Fruit fly (Drosophila melanogaster) whole organism, embryonic: Measurements from ENCODE around the gene CG32023.

Source experiments
- CG10267 ChIP-seq: fragments of 200-800 bp; sonication (Bioruptor generic); optimal IDR thresholded peaks from 2 replicates; lab custom pipeline; 2018; ENCODE audit warnings: missing biosample characterization, mild to moderate bottlenecking, missing genetic modification characterization, moderate library complexity
- CG10431 ChIP-seq: fragments of 200-800 bp; sonication (Bioruptor generic); optimal IDR thresholded peaks from 3 replicates; lab custom pipeline; 2018; ENCODE audit warnings: missing biosample characterization, mild to moderate bottlenecking, missing genetic modification characterization
- CG10959 ChIP-seq: fragments of 200-800 bp; sonication (Bioruptor generic); IDR thresholded peaks from 2 replicates; pipeline ENCODE4 v1.3.6; 2022; ENCODE audit warnings: missing biosample characterization, missing genetic modification characterization
- CG12071 ChIP-seq: fragments of 200-800 bp; sonication (Bioruptor generic); optimal IDR thresholded peaks from 3 replicates; lab custom pipeline; 2018; ENCODE audit warnings: missing biosample characterization, mild to moderate bottlenecking, missing genetic modification characterization
- CG12155 ChIP-seq: fragments of 200-800 bp; sonication (Bioruptor generic); optimal IDR thresholded peaks from 3 replicates; lab custom pipeline; 2016; ENCODE audit warnings: missing biosample characterization, missing genetic modification characterization
- CG1233 ChIP-seq: fragments of 200-800 bp; sonication (Bioruptor generic); optimal IDR thresholded peaks from 4 replicates; lab custom pipeline; 2018; ENCODE audit warnings: missing biosample characterization, mild to moderate bottlenecking, missing genetic modification characterization
- CG13894 ChIP-seq: fragments of 200-800 bp; sonication (Bioruptor generic); optimal IDR thresholded peaks from 3 replicates; lab custom pipeline; 2018; ENCODE audit warnings: missing biosample characterization, mild to moderate bottlenecking, missing genetic modification characterization, moderate library complexity
- CG14050 ChIP-seq: fragments of 200-800 bp; sonication (Bioruptor generic); IDR thresholded peaks from 3 replicates; pipeline ENCODE4 v1.3.6; 2022; ENCODE audit warnings: missing biosample characterization, missing genetic modification characterization
- CG15011 ChIP-seq: fragments of 200-800 bp; sonication (Bioruptor generic); optimal IDR thresholded peaks from 3 replicates; lab custom pipeline; 2018; ENCODE audit warnings: missing biosample characterization, mild to moderate bottlenecking, missing genetic modification characterization
- CG15514 ChIP-seq: fragments of 200-800 bp; sonication (Bioruptor generic); optimal IDR thresholded peaks from 3 replicates; lab custom pipeline; 2017; ENCODE audit warnings: missing biosample characterization, missing genetic modification characterization, mild to moderate bottlenecking, moderate library complexity, missing genetic modification reagents
- CG1647 ChIP-seq: fragments of 200-800 bp; sonication (Bioruptor generic); optimal IDR thresholded peaks from 3 replicates; lab custom pipeline; 2016; ENCODE audit warnings: missing biosample characterization, missing genetic modification characterization
- CG16815 ChIP-seq: fragments of 200-800 bp; sonication (Bioruptor generic); optimal IDR thresholded peaks from 3 replicates; lab custom pipeline; 2017; ENCODE audit warnings: missing biosample characterization, mild to moderate bottlenecking, missing genetic modification characterization
- CG2712 ChIP-seq: fragments of 200-800 bp; optimal IDR thresholded peaks from 3 replicates; lab custom pipeline; 2019; ENCODE audit warnings: missing biosample characterization, mild to moderate bottlenecking, missing genetic modification characterization, moderate library complexity
- CG31365 ChIP-seq: fragments of 200-800 bp; sonication (Bioruptor generic); optimal IDR thresholded peaks from 2 replicates; lab custom pipeline; 2018; ENCODE audit warnings: missing biosample characterization, mild to moderate bottlenecking, missing genetic modification characterization
- CG31388 ChIP-seq: fragments of 200-800 bp; sonication (Bioruptor generic); optimal IDR thresholded peaks from 2 replicates; lab custom pipeline; 2016; ENCODE audit warnings: missing biosample characterization, missing genetic modification characterization
- CG3838 ChIP-seq: fragments of 200-800 bp; sonication (Bioruptor generic); optimal IDR thresholded peaks from 3 replicates; lab custom pipeline; 2016; ENCODE audit warnings: missing biosample characterization, missing genetic modification characterization
- CG4404 ChIP-seq: fragments of 200-800 bp; sonication (Bioruptor generic); IDR thresholded peaks from 2 replicates; pipeline ENCODE4 v1.3.6; 2022; ENCODE audit warnings: missing biosample characterization, missing genetic modification characterization
- CG5180 ChIP-seq: fragments of 200-800 bp; sonication (Bioruptor generic); optimal IDR thresholded peaks from 3 replicates; lab custom pipeline; 2017; ENCODE audit warnings: missing biosample characterization, missing genetic modification characterization, mild to moderate bottlenecking, moderate library complexity, missing genetic modification reagents
- CG6765 ChIP-seq: fragments of 200-800 bp; sonication (Bioruptor generic); optimal IDR thresholded peaks from 3 replicates; lab custom pipeline; 2017; ENCODE audit warnings: missing biosample characterization, mild to moderate bottlenecking, missing genetic modification characterization
- CG7786 ChIP-seq: fragments of 200-800 bp; sonication (Bioruptor generic); optimal IDR thresholded peaks from 2 replicates; lab custom pipeline; 2016; ENCODE audit warnings: missing biosample characterization, missing genetic modification characterization
- CG7963 ChIP-seq: fragments of 200-800 bp; sonication (Bioruptor generic); IDR thresholded peaks from 3 replicates; pipeline ENCODE4 v1.3.6; 2022; ENCODE audit warnings: missing biosample characterization, missing genetic modification characterization; ENCODE audit not compliant: partially characterized antibody
- CG9609 ChIP-seq: fragments of 200-800 bp; sonication (Bioruptor generic); optimal IDR thresholded peaks from 3 replicates; lab custom pipeline; 2016; ENCODE audit warnings: missing biosample characterization, missing genetic modification characterization
- CG9876 ChIP-seq: fragments of 200-800 bp; sonication (Bioruptor generic); optimal IDR thresholded peaks from 2 replicates; lab custom pipeline; 2016; ENCODE audit warnings: missing biosample characterization, missing genetic modification characterization
- Chrac-16 ChIP-seq: fragments of 200-800 bp; sonication (Bioruptor generic); optimal IDR thresholded peaks from 3 replicates; lab custom pipeline; 2016; ENCODE audit warnings: missing biosample characterization, missing genetic modification characterization
- Fer2 ChIP-seq: fragments of 200-800 bp; sonication (Bioruptor generic); optimal IDR thresholded peaks from 2 replicates; lab custom pipeline; 2018; ENCODE audit warnings: missing biosample characterization, mild to moderate bottlenecking, missing genetic modification characterization, moderate library complexity
- Hmx ChIP-seq: fragments of 200-800 bp; sonication (Bioruptor generic); optimal IDR thresholded peaks from 2 replicates; lab custom pipeline; 2016; ENCODE audit warnings: missing biosample characterization, missing genetic modification characterization
- MTF-1 ChIP-seq: fragments of 200-800 bp; sonication (Bioruptor generic); optimal IDR thresholded peaks from 2 replicates; lab custom pipeline; 2018; ENCODE audit warnings: missing biosample characterization, mild to moderate bottlenecking, missing genetic modification characterization, borderline replicate concordance
- Meics ChIP-seq: fragments of 200-800 bp; sonication (Bioruptor generic); optimal IDR thresholded peaks from 2 replicates; lab custom pipeline; 2017; ENCODE audit warnings: missing biosample characterization, mild to moderate bottlenecking, missing genetic modification characterization
- Mes4 ChIP-seq: fragments of 200-800 bp; sonication (Bioruptor generic); optimal IDR thresholded peaks from 2 replicates; lab custom pipeline; 2016; ENCODE audit warnings: missing biosample characterization, missing genetic modification characterization
- NC2β ChIP-seq: fragments of 200-800 bp; sonication (Bioruptor generic); optimal IDR thresholded peaks from 2 replicates; lab custom pipeline; 2016; ENCODE audit warnings: missing biosample characterization, missing genetic modification characterization
- Nf-YA ChIP-seq: fragments of 200-800 bp; sonication (Bioruptor generic); IDR thresholded peaks from 2 replicates; pipeline ENCODE4 v1.3.6; 2022; ENCODE audit warnings: missing biosample characterization, missing genetic modification characterization
- Ptx1 ChIP-seq: fragments of 200-800 bp; sonication (Bioruptor generic); IDR thresholded peaks from 2 replicates; pipeline ENCODE4 v1.3.6; 2022; ENCODE audit warnings: missing biosample characterization, missing genetic modification characterization
- Rfx ChIP-seq: fragments of 200-800 bp; sonication (Bioruptor generic); IDR thresholded peaks from 2 replicates; pipeline ENCODE4 v1.3.6; 2022; ENCODE audit warnings: missing biosample characterization, missing genetic modification characterization
- YL-1 ChIP-seq: fragments of 200-800 bp; sonication (Bioruptor generic); optimal IDR thresholded peaks from 3 replicates; lab custom pipeline; 2017; ENCODE audit warnings: missing biosample characterization, mild to moderate bottlenecking, missing genetic modification characterization
- ac ChIP-seq: fragments of 200-800 bp; sonication (Bioruptor generic); optimal IDR thresholded peaks from 3 replicates; lab custom pipeline; 2017; ENCODE audit warnings: missing biosample characterization, mild to moderate bottlenecking, missing genetic modification characterization
- cas ChIP-seq: fragments of 200-800 bp; sonication (Bioruptor generic); IDR thresholded peaks from 2 replicates; pipeline ENCODE4 v1.3.6; 2022; ENCODE audit warnings: missing biosample characterization, missing genetic modification characterization
- corto ChIP-seq: fragments of 200-800 bp; sonication (Bioruptor generic); optimal IDR thresholded peaks from 2 replicates; lab custom pipeline; 2016; ENCODE audit warnings: missing biosample characterization, mild to moderate bottlenecking, missing genetic modification characterization, moderate library complexity
- dan ChIP-seq: fragments of 200-800 bp; sonication (Bioruptor generic); IDR thresholded peaks from 2 replicates; pipeline ENCODE4 v1.3.6; 2022; ENCODE audit warnings: missing biosample characterization, missing genetic modification characterization
- dimm ChIP-seq: fragments of 200-800 bp; sonication (Bioruptor generic); IDR thresholded peaks from 2 replicates; pipeline ENCODE4 v1.3.6; 2022; ENCODE audit warnings: missing biosample characterization, missing genetic modification characterization
- fd64A ChIP-seq: fragments of 200-800 bp; sonication (Bioruptor generic); optimal IDR thresholded peaks from 3 replicates; lab custom pipeline; 2018; ENCODE audit warnings: missing biosample characterization, mild to moderate bottlenecking, missing genetic modification characterization
- gce ChIP-seq: fragments of 200-800 bp; sonication (Bioruptor generic); IDR thresholded peaks from 3 replicates; pipeline ENCODE4 v1.3.6; 2022; ENCODE audit warnings: missing biosample characterization, missing genetic modification characterization
- gcm ChIP-seq: fragments of 200-800 bp; sonication (Bioruptor generic); optimal IDR thresholded peaks from 2 replicates; lab custom pipeline; 2019; ENCODE audit warnings: missing biosample characterization, mild to moderate bottlenecking, missing genetic modification characterization, moderate library complexity
- ind ChIP-seq: fragments of 200-800 bp; sonication (Bioruptor generic); optimal IDR thresholded peaks from 3 replicates; lab custom pipeline; 2016; ENCODE audit warnings: missing biosample characterization, missing genetic modification characterization
- klu ChIP-seq: fragments of 200-800 bp; sonication (Bioruptor generic); IDR thresholded peaks from 2 replicates; pipeline ENCODE4 v1.3.6; 2022; ENCODE audit warnings: missing biosample characterization, missing genetic modification characterization
- nmo ChIP-seq: fragments of 200-800 bp; sonication (Bioruptor generic); optimal IDR thresholded peaks from 2 replicates; lab custom pipeline; 2018; ENCODE audit warnings: missing biosample characterization, mild to moderate bottlenecking, missing genetic modification characterization, moderate library complexity
- pfk ChIP-seq: fragments of 200-800 bp; sonication (Bioruptor generic); optimal IDR thresholded peaks from 2 replicates; lab custom pipeline; 2018; ENCODE audit warnings: missing biosample characterization, mild to moderate bottlenecking, missing genetic modification characterization, moderate library complexity
- slp2 ChIP-seq: fragments of 200-800 bp; sonication (Bioruptor generic); optimal IDR thresholded peaks from 2 replicates; lab custom pipeline; 2016; ENCODE audit warnings: missing biosample characterization, missing genetic modification characterization
- tgo ChIP-seq: fragments of 200-800 bp; sonication (Bioruptor generic); IDR thresholded peaks from 3 replicates; pipeline ENCODE4 v1.3.6; 2022; ENCODE audit warnings: missing biosample characterization, missing genetic modification characterization
- tup ChIP-seq: fragments of 200-800 bp; sonication (Bioruptor generic); optimal IDR thresholded peaks from 2 replicates; lab custom pipeline; 2016; ENCODE audit warnings: missing biosample characterization, mild to moderate bottlenecking, missing genetic modification characterization, moderate library complexity
- unpg ChIP-seq: fragments of 200-800 bp; sonication (Bioruptor generic); optimal IDR thresholded peaks from 3 replicates; lab custom pipeline; 2018; ENCODE audit warnings: missing biosample characterization, mild to moderate bottlenecking, missing genetic modification characterization, moderate library complexity

CG32023 gene

DNA sequence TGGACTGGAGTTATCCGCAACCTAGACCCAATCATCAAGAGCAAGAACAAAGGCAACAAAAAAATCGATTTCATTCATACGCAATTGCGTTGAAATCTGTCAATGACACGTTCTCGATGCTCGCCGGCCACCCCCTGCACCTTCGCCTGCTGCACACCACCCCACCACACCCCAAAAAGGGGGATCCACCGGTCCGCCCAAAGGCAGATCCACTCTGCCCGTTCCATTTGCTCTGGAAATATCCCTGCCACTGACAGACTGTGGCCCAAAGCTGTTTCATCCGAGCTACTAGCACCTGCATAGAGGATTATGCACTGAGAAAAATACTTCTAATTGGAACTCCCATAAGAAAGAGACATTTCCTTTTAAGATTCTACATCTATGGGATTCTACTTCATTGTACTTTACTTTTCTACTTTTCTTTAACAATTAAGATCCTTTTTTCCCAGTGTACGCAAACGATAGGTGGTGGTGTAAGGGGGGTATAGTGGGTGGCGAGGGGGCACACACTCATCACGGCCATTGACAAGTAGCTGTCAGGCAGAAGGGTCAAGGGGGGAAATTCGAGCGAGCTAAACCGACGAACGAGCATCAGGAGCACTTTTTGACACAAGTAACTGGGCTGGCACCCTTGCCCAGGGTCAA, 19.9 kb upstream of the CG32023 start (continued):
- TF ChIP-seq Hmx (GFP tag; lab: Kevin White, UChicago) (no peak), tup (GFP tag; lab: Kevin White, UChicago) (no peak), klu (GFP tag; lab: Robert Waterston, UW) (no peak), Meics (GFP tag; lab: Kevin White, UChicago) (no peak), CG15514 (GFP tag; lab: Kevin White, UChicago) (peak; percentile 2), Fer2 (no peak), MTF-1 (GFP tag; lab: Kevin White, UChicago) (no peak), CG9609 (GFP tag; lab: Kevin White, UChicago) (no peak), CG9876 (GFP tag; lab: Kevin White, UChicago) (no peak), Nf-YA (GFP tag; lab: Robert Waterston, UW) (no peak), ind (GFP tag; lab: Kevin White, UChicago) (peak; percentile 33), CG3838 (no peak), corto (GFP tag; lab: Kevin White, UChicago) (no peak), CG7963 (no peak), CG10959 (GFP tag; lab: Robert Waterston, UW) (peak; percentile 41; the same call in 1 of the 2 replicates), CG10267 (tag; lab: Kevin White, UChicago) (no peak), nmo (GFP tag; lab: Kevin White, UChicago) (peak; percentile 47), Mes4 (GFP tag; lab: Kevin White, UChicago) (no peak), dimm (GFP tag; lab: Robert Waterston, UW) (0 out of 2 replicates have a peak, but pooled peaks have one; percentile 17), CG15011 (no peak), CG7786 (GFP tag; lab: Kevin White, UChicago) (peak; percentile 45), CG1233 (GFP tag; lab: Kevin White, UChicago) (no peak), Chrac-16 (peak; percentile 7), NC2β (GFP tag; lab: Kevin White, UChicago) (peak; percentile 13), ac (GFP tag; lab: Kevin White, UChicago) (no peak), Ptx1 (GFP tag; lab: Robert Waterston, UW) (peak; percentile 55; the same call in 1 of the 2 replicates), CG5180 (GFP tag; lab: Kevin White, UChicago) (no peak), pfk (GFP tag; lab: Kevin White, UChicago) (no peak), CG12155 (peak; percentile 1), CG6765 (GFP tag; lab: Kevin White, UChicago) (no peak), CG1647 (GFP tag; lab: Kevin White, UChicago) (no peak), gce (GFP tag; lab: Robert Waterston, UW) (peak; percentile 57; the same call in 1 of the 3 replicates), cas (no peak), Rfx (peak; percentile 14; the same call in 1 of the 2 replicates), CG13894 (tag; lab: Kevin White, UChicago) (no peak), slp2 (GFP tag; lab: Kevin White, UChicago) (no peak), CG31365 (tag; lab: Kevin White, UChicago) (no peak), CG12071 (no peak), CG4404 (no peak), tgo (GFP tag; lab: Robert Waterston, UW) (peak; percentile 53), CG14050 (no peak), CG2712 (tag; lab: Kevin White, UChicago) (peak; percentile 74), unpg (GFP tag; lab: Kevin White, UChicago) (peak; percentile 35), gcm (GFP tag; lab: Kevin White, UChicago) (no peak), CG31388 (no peak), YL-1 (GFP tag; lab: Kevin White, UChicago) (no peak), dan (no peak), CG16815 (GFP tag; lab: Kevin White, UChicago) (no peak), CG10431 (no peak), fd64A (GFP tag; lab: Kevin White, UChicago) (peak; percentile 20)
